Worm (Caenorhabditis elegans): Measurements from ENCODE around the gene C06A1.3.

C06A1.3 gene

DNA sequence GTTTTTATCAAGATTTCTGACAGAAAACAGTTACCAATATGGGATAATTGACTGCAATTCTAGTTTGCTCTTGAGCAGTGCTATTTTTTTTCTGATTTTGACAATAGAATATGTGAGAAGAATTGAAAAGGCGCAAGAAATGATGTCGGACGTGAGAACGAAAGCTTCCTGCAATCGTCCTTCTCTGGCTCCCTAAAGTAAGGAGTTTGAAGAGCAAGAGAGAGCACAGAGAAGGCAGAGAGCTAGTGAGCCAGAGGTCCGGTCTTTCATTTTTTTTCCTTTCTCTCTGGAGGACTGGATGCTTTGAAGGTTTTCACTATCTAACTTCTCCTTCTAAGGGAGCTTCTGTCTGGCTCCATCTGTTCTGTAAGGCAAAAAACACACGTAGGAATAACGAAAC lies 21.9 kb upstream of the C06A1.3 start (continued):
- no peak for TF ChIP-seq hlh-4 (tag; optimal IDR thresholded peaks at IDR 0.05)
- TF ChIP-seq aha-1 (tag; optimal IDR thresholded peaks at IDR 0.05): no peak
- TF ChIP-seq lin-39 (tag; optimal IDR thresholded peaks at IDR 0.05): no peak
- no peak for TF ChIP-seq mep-1 (tag; optimal IDR thresholded peaks at IDR 0.05)
- no peak for TF ChIP-seq lin-35 (GFP tag; optimal IDR thresholded peaks at IDR 0.05)
- no peak for TF ChIP-seq Y116A8C.19 (tag; optimal IDR thresholded peaks at IDR 0.05; ENCODE audit: borderline replicate concordance)
- TF ChIP-seq egl-13 (tag; optimal IDR thresholded peaks at IDR 0.05): no peak
- TF ChIP-seq zip-4 (GFP tag; optimal IDR thresholded peaks at IDR 0.05): no peak
- TF ChIP-seq sup-37 (GFP tag; optimal IDR thresholded peaks at IDR 0.05): no peak
- TF ChIP-seq fkh-8 (tag; optimal IDR thresholded peaks at IDR 0.05): no peak
- TF ChIP-seq xbp-1 (tag; optimal IDR thresholded peaks at IDR 0.05): no peak
- no peak for TF ChIP-seq ceh-63 (GFP tag; optimal IDR thresholded peaks at IDR 0.05)
- no peak for TF ChIP-seq blmp-1 (tag; optimal IDR thresholded peaks at IDR 0.05)
- TF ChIP-seq F16B12.6 (tag; optimal IDR thresholded peaks at IDR 0.05): no peak
- no peak for TF ChIP-seq ets-5 (GFP tag; IDR thresholded peaks at IDR 0.05)
- TF ChIP-seq snu-23 (GFP tag; optimal IDR thresholded peaks at IDR 0.05): peak; percentile 10
- no peak for TF ChIP-seq nhr-77 (tag; optimal IDR thresholded peaks at IDR 0.05)
- no peak for TF ChIP-seq irx-1 (tag; optimal IDR thresholded peaks at IDR 0.05)
- no peak for TF ChIP-seq nhr-12 (tag; optimal IDR thresholded peaks at IDR 0.05)
- TF ChIP-seq zag-1 (tag; optimal IDR thresholded peaks at IDR 0.05): no peak
- TF ChIP-seq lsy-2 (tag; optimal IDR thresholded peaks at IDR 0.05): peak in 1 of 2 experiments; percentile 44
- TF ChIP-seq nhr-237 (tag; optimal IDR thresholded peaks at IDR 0.05): no peak
- no peak for TF ChIP-seq nhr-11 (tag; optimal IDR thresholded peaks at IDR 0.05)
- TF ChIP-seq pag-3 (tag; optimal IDR thresholded peaks at IDR 0.05; ENCODE audit: borderline replicate concordance, insufficient read depth): no peak
- no peak for TF ChIP-seq unc-30 (tag; optimal IDR thresholded peaks at IDR 0.05)
- no peak for TF ChIP-seq mef-2 (tag; optimal IDR thresholded peaks at IDR 0.05)
- TF ChIP-seq egl-27 (tag; optimal IDR thresholded peaks at IDR 0.05): no peak
- no peak for TF ChIP-seq C34B4.2 (tag; optimal IDR thresholded peaks at IDR 0.05)
- no peak for TF ChIP-seq pqm-1 (tag; optimal IDR thresholded peaks at IDR 0.05)
- no peak for TF ChIP-seq pax-3 (tag; optimal IDR thresholded peaks at IDR 0.05)
- TF ChIP-seq hlh-17 (GFP tag; optimal IDR thresholded peaks at IDR 0.05; ENCODE audit: borderline replicate concordance): no peak
- TF ChIP-seq elt-3 (tag; optimal IDR thresholded peaks at IDR 0.05): no peak
- TF ChIP-seq sox-4 (tag; optimal IDR thresholded peaks at IDR 0.05): no peak
- no peak for TF ChIP-seq efl-1 (optimal IDR thresholded peaks at IDR 0.05)
- TF ChIP-seq efl-1 (GFP tag; optimal IDR thresholded peaks at IDR 0.05 in 1 of 2): no peak

ce11 chrII:10550872-10551647 lies 21.0 kb upstream of the C06A1.3 start:
- TF ChIP-seq lin-39 (tag; optimal IDR thresholded peaks at IDR 0.05): peak; percentile 12
- peak; percentile 38 for TF ChIP-seq nhr-47 (tag; optimal IDR thresholded peaks at IDR 0.05)
- peak; percentile 63 for TF ChIP-seq ceh-8 (GFP tag; optimal IDR thresholded peaks at IDR 0.05)
- TF ChIP-seq lin-14 (GFP tag; optimal IDR thresholded peaks at IDR 0.05): peak; percentile 1
- peak in 1 of 2 experiments; percentile 35 for TF ChIP-seq mdl-1 (tag; optimal IDR thresholded peaks at IDR 0.05)
- TF ChIP-seq nhr-84 (tag; optimal IDR thresholded peaks at IDR 0.05): no peak
- peak; percentile 28 for TF ChIP-seq blmp-1 (tag; optimal IDR thresholded peaks at IDR 0.05)
- no peak for TF ChIP-seq F16B12.6 (tag; optimal IDR thresholded peaks at IDR 0.05)
- TF ChIP-seq nhr-237 (tag; optimal IDR thresholded peaks at IDR 0.05): no peak
- peak; percentile 12 for TF ChIP-seq snu-23 (GFP tag; optimal IDR thresholded peaks at IDR 0.05)
- peak; percentile 57; the same call in 1 of the 2 replicates for TF ChIP-seq grh-1 (GFP tag; IDR thresholded peaks at IDR 0.05)
- 0 out of 2 replicates have a peak, but pooled peaks have one; percentile 19 for TF ChIP-seq nhr-19 (GFP tag; conservative IDR thresholded peaks at IDR 0.05)
- TF ChIP-seq unc-130 (tag; optimal IDR thresholded peaks at IDR 0.05): peak; percentile 12
- TF ChIP-seq rnt-1 (tag; optimal IDR thresholded peaks at IDR 0.05): no peak
- no peak for TF ChIP-seq nhr-28 (tag; optimal IDR thresholded peaks at IDR 0.05)
- no peak for TF ChIP-seq nhr-11 (tag; optimal IDR thresholded peaks at IDR 0.05)
- peak in 1 of 6 experiments; percentile 74 for TF ChIP-seq elt-3 (tag; optimal IDR thresholded peaks at IDR 0.05)
- TF ChIP-seq nhr-85 (tag): peak; percentile 20
- no peak for TF ChIP-seq C34B4.2 (tag; optimal IDR thresholded peaks at IDR 0.05)
- TF ChIP-seq nhr-20 (tag; optimal IDR thresholded peaks at IDR 0.05): peak; percentile 39
- peak; percentile 14 to 26 for TF ChIP-seq lsy-2 (tag; optimal IDR thresholded peaks at IDR 0.05)
- TF ChIP-seq xbp-1 (tag; optimal IDR thresholded peaks at IDR 0.05): peak; percentile 5
- no peak for TF ChIP-seq pag-3 (tag; optimal IDR thresholded peaks at IDR 0.05; ENCODE audit: borderline replicate concordance, insufficient read depth)
- TF ChIP-seq snpc-4 (tag; optimal IDR thresholded peaks at IDR 0.05): no peak
- TF ChIP-seq dpl-1 (GFP tag; optimal IDR thresholded peaks at IDR 0.05): no peak
- peak; percentile 25 for TF ChIP-seq ama-1 (optimal IDR thresholded peaks at IDR 0.05)
- no peak for TF ChIP-seq lin-15B (tag; optimal IDR thresholded peaks at IDR 0.05)

Measured in whole organism, L1 larva.